Worm (Caenorhabditis elegans) whole organism, young adult: ENCODE measurements around the gene F32G8.2.

Experiments
- B0019.2 ChIP-seq: fragments of 200-800 bp; sonication (Bioruptor generic); conservative IDR thresholded peaks from 2 replicates; pipeline ENCODE4 v1.3.6; 2022; ENCODE audit warnings: missing genetic modification reagents, missing genetic modification characterization, missing compliant biosample characterization
- F22D6.2 ChIP-seq: sonication (generic microtip); optimal IDR thresholded peaks from 2 replicates; lab custom pipeline; 2016; ENCODE audit warnings: mild to moderate bottlenecking, missing genetic modification characterization, missing compliant biosample characterization
- F33H1.4 ChIP-seq: fragments of 200-800 bp; sonication (Bioruptor generic); IDR thresholded peaks from 2 replicates; pipeline ENCODE4 v1.3.6; 2022; ENCODE audit warnings: missing genetic modification reagents, missing genetic modification characterization, missing compliant biosample characterization
- F57C9.4 ChIP-seq: sonication (generic microtip); optimal IDR thresholded peaks from 2 replicates; lab custom pipeline; 2017; ENCODE audit warnings: mild to moderate bottlenecking, missing genetic modification characterization, missing compliant biosample characterization
- K11D2.4 ChIP-seq: fragments of 200-800 bp; sonication (Bioruptor generic); IDR thresholded peaks from 2 replicates; pipeline ENCODE4 v1.3.6; 2022; ENCODE audit warnings: missing genetic modification reagents, missing genetic modification characterization, missing compliant biosample characterization
- K12H6.12 ChIP-seq: fragments of 200-800 bp; sonication (Bioruptor generic); optimal IDR thresholded peaks from 2 replicates; lab custom pipeline; 2018; ENCODE audit warnings: mild to moderate bottlenecking, missing genetic modification characterization, missing compliant biosample characterization
- T07F8.4 ChIP-seq: sonication (generic microtip); optimal IDR thresholded peaks from 2 replicates; lab custom pipeline; 2016; ENCODE audit warnings: mild to moderate bottlenecking, missing genetic modification characterization, moderate library complexity, missing compliant biosample characterization
- Y53F4B.3 ChIP-seq: fragments of 200-800 bp; sonication (Bioruptor generic); IDR thresholded peaks from 2 replicates; pipeline ENCODE4 v1.3.6; 2022; ENCODE audit warnings: missing genetic modification reagents, missing genetic modification characterization, missing compliant biosample characterization
- Y56A3A.18 ChIP-seq: fragments of 200-800 bp; sonication (Bioruptor generic); IDR thresholded peaks from 2 replicates; pipeline ENCODE4 v1.3.6; 2022; ENCODE audit warnings: missing genetic modification reagents, missing genetic modification characterization, missing compliant biosample characterization
- Y67H2A.10 ChIP-seq: fragments of 200-800 bp; sonication (Bioruptor generic); conservative IDR thresholded peaks from 2 replicates; pipeline ENCODE4 v1.3.6; 2022; ENCODE audit warnings: missing genetic modification reagents, missing genetic modification characterization, missing compliant biosample characterization
- aptf-2 ChIP-seq: fragments of 200-800 bp; sonication (Bioruptor generic); conservative IDR thresholded peaks from 2 replicates; pipeline ENCODE4 v1.3.6; 2022; ENCODE audit warnings: missing genetic modification reagents, missing genetic modification characterization, missing compliant biosample characterization
- attf-6 ChIP-seq: fragments of 200-800 bp; sonication (Bioruptor generic); IDR thresholded peaks from 2 replicates; pipeline ENCODE4 v1.3.6; 2022; ENCODE audit warnings: missing genetic modification reagents, missing genetic modification characterization, missing compliant biosample characterization
- ccch-3 ChIP-seq: fragments of 200-800 bp; sonication (Bioruptor generic); optimal IDR thresholded peaks from 2 replicates; lab custom pipeline; 2018; ENCODE audit warnings: mild to moderate bottlenecking, missing genetic modification characterization, missing compliant biosample characterization
- ceh-27 ChIP-seq: fragments of 200-800 bp; sonication (Bioruptor generic); optimal IDR thresholded peaks from 2 replicates; lab custom pipeline; 2018; ENCODE audit warnings: mild to moderate bottlenecking, missing genetic modification characterization, moderate library complexity, missing compliant biosample characterization
- ceh-91 ChIP-seq: fragments of 200-800 bp; sonication (Bioruptor generic); IDR thresholded peaks from 2 replicates; pipeline ENCODE4 v1.3.6; 2022; ENCODE audit warnings: missing genetic modification reagents, missing genetic modification characterization, missing compliant biosample characterization
- chd-7 ChIP-seq: sonication (generic microtip); optimal IDR thresholded peaks from 2 replicates; lab custom pipeline; 2016; ENCODE audit warnings: mild to moderate bottlenecking, missing genetic modification characterization, moderate library complexity, missing compliant biosample characterization
- dpl-1 ChIP-seq: fragments of 150-350 bp; optimal IDR thresholded peaks from 2 replicates; lab custom pipeline; 2014; ENCODE audit warnings: missing biosample characterization, missing genetic modification reagents, missing genetic modification characterization
- egrh-3 ChIP-seq: fragments of 200-800 bp; sonication (Bioruptor generic); IDR thresholded peaks from 2 replicates; pipeline ENCODE4 v1.3.6; 2022; ENCODE audit warnings: missing genetic modification reagents, missing genetic modification characterization, missing compliant biosample characterization
- gei-17 ChIP-seq: fragments of 200-800 bp; sonication (Bioruptor generic); optimal IDR thresholded peaks from 2 replicates; lab custom pipeline; 2018; ENCODE audit warnings: mild to moderate bottlenecking, missing genetic modification characterization, missing compliant biosample characterization
- him-1 ChIP-seq: sonication (generic microtip); optimal IDR thresholded peaks from 2 replicates; lab custom pipeline; 2016; ENCODE audit warnings: missing genotype, missing genetic modification reagents, missing genetic modification characterization, missing compliant biosample characterization
- hlh-12 ChIP-seq: sonication (generic microtip); optimal IDR thresholded peaks from 2 replicates; lab custom pipeline; 2016; ENCODE audit warnings: missing genetic modification characterization, missing compliant biosample characterization
- hlh-26 ChIP-seq: fragments of 200-800 bp; sonication (Bioruptor generic); conservative IDR thresholded peaks from 2 replicates; pipeline ENCODE4 v1.3.6; 2022; ENCODE audit warnings: missing genetic modification reagents, missing genetic modification characterization, missing compliant biosample characterization
- hrde-1 ChIP-seq: sonication (generic microtip); optimal IDR thresholded peaks from 2 replicates; lab custom pipeline; 2016; ENCODE audit warnings: missing genetic modification characterization, mild to moderate bottlenecking, missing compliant biosample characterization, moderate library complexity, missing genotype, missing genetic modification reagents, borderline replicate concordance
- hsf-1 ChIP-seq: fragments of 200-800 bp; sonication (Bioruptor generic); IDR thresholded peaks from 2 replicates; pipeline ENCODE4 v1.3.6; 2022; ENCODE audit warnings: missing genetic modification reagents, missing genetic modification characterization, missing compliant biosample characterization
- let-607 ChIP-seq, 2 experiments: fragments of 200-800 bp in 1 of 2; sonication (Bioruptor generic) in 1 of 2; sonication (generic microtip) in 1 of 2; optimal IDR thresholded peaks; 2 replicates each; lab custom pipeline; 2016 to 2018; ENCODE audit warnings: mild to moderate bottlenecking in 2 of 2, missing compliant biosample characterization in 2 of 2, missing genetic modification characterization in 2 of 2, moderate library complexity in 2 of 2, missing genotype in 1 of 2
- lir-1 ChIP-seq: fragments of 200-800 bp; sonication (Bioruptor generic); conservative IDR thresholded peaks from 2 replicates; pipeline ENCODE4 v1.3.6; 2022; ENCODE audit warnings: missing genetic modification reagents, missing genetic modification characterization, missing compliant biosample characterization
- lsy-27 ChIP-seq: sonication (generic microtip); optimal IDR thresholded peaks from 2 replicates; lab custom pipeline; 2017; ENCODE audit warnings: missing genetic modification characterization, mild to moderate bottlenecking, missing compliant biosample characterization, antibody characterized with exemption, missing genotype, borderline replicate concordance; ENCODE audit not compliant: insufficient read depth
- madf-10 ChIP-seq: sonication (generic microtip); optimal IDR thresholded peaks from 2 replicates; lab custom pipeline; 2016; ENCODE audit warnings: mild to moderate bottlenecking, missing genetic modification characterization, missing compliant biosample characterization
- mes-4 ChIP-seq: sonication (generic microtip); optimal IDR thresholded peaks from 2 replicates; lab custom pipeline; 2016; ENCODE audit warnings: missing genotype, missing genetic modification characterization, missing compliant biosample characterization
- nfyb-1 ChIP-seq: fragments of 200-800 bp; sonication (Bioruptor generic); IDR thresholded peaks from 2 replicates; pipeline ENCODE4 v1.3.6; 2022; ENCODE audit warnings: missing genetic modification reagents, missing genetic modification characterization, missing compliant biosample characterization
- nhr-120 ChIP-seq: fragments of 200-800 bp; sonication (Bioruptor generic); IDR thresholded peaks from 2 replicates; pipeline ENCODE4 v1.3.6; 2022; ENCODE audit warnings: missing genetic modification characterization, missing compliant biosample characterization
- nhr-80 ChIP-seq: sonication (generic microtip); optimal IDR thresholded peaks from 2 replicates; lab custom pipeline; 2016; ENCODE audit warnings: missing genetic modification characterization, missing compliant biosample characterization
- rcor-1 ChIP-seq: fragments of 200-800 bp; sonication (Bioruptor generic); IDR thresholded peaks from 2 replicates; pipeline ENCODE4 v1.3.6; 2022; ENCODE audit warnings: missing genetic modification reagents, missing genetic modification characterization, missing compliant biosample characterization
- sea-2 ChIP-seq: fragments of 200-800 bp; sonication (Bioruptor generic); IDR thresholded peaks from 2 replicates; pipeline ENCODE4 v1.3.6; 2022; ENCODE audit warnings: missing genetic modification characterization, missing compliant biosample characterization
- snpc-1.3 ChIP-seq: sonication (generic microtip); optimal IDR thresholded peaks from 2 replicates; lab custom pipeline; 2017; ENCODE audit warnings: missing genetic modification characterization, mild to moderate bottlenecking, missing compliant biosample characterization, antibody characterized with exemption, moderate library complexity, missing genotype, missing genetic modification reagents; ENCODE audit not compliant: insufficient read depth
- snpc-4 ChIP-seq, 5 experiments: fragments of 150-350 bp in 1 of 5; sonication (generic microtip) in 4 of 5; optimal IDR thresholded peaks; 2 replicates each; lab custom pipeline; 2014 to 2018; ENCODE audit warnings: missing genetic modification characterization in 5 of 5, missing biosample characterization in 3 of 5, antibody characterized with exemption in 2 of 5, mild to moderate bottlenecking in 2 of 5, missing compliant biosample characterization in 2 of 5, missing genotype in 2 of 5, moderate library complexity in 2 of 5, missing genetic modification reagents in 1 of 5
- sptf-2 ChIP-seq: fragments of 200-800 bp; sonication (Bioruptor generic); optimal IDR thresholded peaks from 2 replicates; lab custom pipeline; 2018; ENCODE audit warnings: mild to moderate bottlenecking, missing genetic modification characterization, missing compliant biosample characterization
- tbx-9 ChIP-seq: sonication (generic microtip); optimal IDR thresholded peaks from 2 replicates; lab custom pipeline; 2016; ENCODE audit warnings: borderline replicate concordance, missing genetic modification characterization, inconsistent platforms, missing compliant biosample characterization
- unc-130 ChIP-seq: sonication (generic microtip); optimal IDR thresholded peaks from 2 replicates; lab custom pipeline; 2016; ENCODE audit warnings: missing genetic modification reagents, missing genetic modification characterization, missing compliant biosample characterization
- xnd-1 ChIP-seq: sonication (generic microtip); optimal IDR thresholded peaks from 2 replicates; lab custom pipeline; 2016; ENCODE audit warnings: missing genotype, missing genetic modification reagents, missing genetic modification characterization, missing compliant biosample characterization
- ztf-18 ChIP-seq: sonication (generic microtip); optimal IDR thresholded peaks from 2 replicates; lab custom pipeline; 2016; ENCODE audit warnings: missing genotype, mild to moderate bottlenecking, missing genetic modification characterization, missing compliant biosample characterization
- ztf-26 ChIP-seq: sonication (generic microtip); optimal IDR thresholded peaks from 2 replicates; lab custom pipeline; 2017; ENCODE audit warnings: missing genetic modification characterization, missing compliant biosample characterization

The F32G8.2 gene

ce11 chrV:10505553-10505952 lies 44.3 kb upstream of the F32G8.2 start, which contains the start of gene C35A5.5:
Gene C35A5.5 (plus strand): TSS chrV:10505853.
- TF ChIP-seq nhr-80 (tag; lab: Kevin White, UChicago) (no peak), snpc-1.3 (tag; lab: Kevin White, UChicago) (no peak), nhr-120 (no peak), K12H6.12 (tag; lab: Kevin White, UChicago) (no peak), chd-7 (tag; lab: Kevin White, UChicago) (no peak), lsy-27 (tag; lab: Kevin White, UChicago) (no peak), aptf-2 (GFP tag; lab: Robert Waterston, UW) (no peak), F22D6.2 (tag; lab: Kevin White, UChicago) (no peak), ceh-91 (GFP tag; lab: Robert Waterston, UW) (no peak), him-1 (tag; lab: Kevin White, UChicago) (no peak), let-607 (tag; optimal IDR thresholded peaks at IDR 0.05; lab: Kevin White, UChicago) (no peak), xnd-1 (tag; lab: Kevin White, UChicago) (no peak), mes-4 (tag; lab: Kevin White, UChicago) (no peak), rcor-1 (GFP tag; lab: Robert Waterston, UW) (no peak), ztf-26 (tag; lab: Kevin White, UChicago) (no peak), Y53F4B.3 (GFP tag; lab: Robert Waterston, UW) (no peak), hsf-1 (GFP tag; lab: Robert Waterston, UW) (no peak)

DNA sequence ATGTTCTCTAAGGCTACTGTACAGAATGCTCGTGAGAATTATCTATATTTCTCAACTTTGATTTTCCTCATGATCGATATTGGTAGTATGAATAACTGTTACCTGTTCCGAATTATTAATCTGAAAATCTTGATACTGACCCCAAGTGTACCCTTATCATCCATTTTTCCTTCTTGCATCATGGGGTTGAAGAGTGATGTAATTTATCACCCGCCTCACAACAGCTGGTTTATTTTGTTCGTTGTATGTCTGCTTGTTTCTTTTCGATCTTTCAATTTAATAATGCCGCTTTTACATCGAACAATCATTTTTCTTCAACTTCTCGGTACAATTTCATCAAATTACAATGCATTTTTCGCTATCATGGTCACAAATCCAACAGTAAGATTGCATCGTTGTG lies 41.0 kb upstream of the F32G8.2 start, which contains the start of gene C35A5.6:
Gene C35A5.6 (plus strand): TSS at position 283 of the 400 bp plus-strand sequence.
- TF ChIP-seq K11D2.4 (GFP tag; lab: Robert Waterston, UW), result no peak
- TF ChIP-seq nhr-120, result no peak
- TF ChIP-seq gei-17 (GFP tag; lab: Kevin White, UChicago), result no peak
- TF ChIP-seq ceh-27 (GFP tag; lab: Kevin White, UChicago), result no peak
- TF ChIP-seq Y56A3A.18, result no peak
- TF ChIP-seq nfyb-1 (GFP tag; lab: Robert Waterston, UW), result no peak
- TF ChIP-seq attf-6 (GFP tag; lab: Robert Waterston, UW), result no peak
- no peak for TF ChIP-seq ztf-18
- no peak for TF ChIP-seq sptf-2 (GFP tag; lab: Kevin White, UChicago)
- TF ChIP-seq ccch-3 (GFP tag; lab: Kevin White, UChicago), result no peak
- no peak for TF ChIP-seq ceh-91 (GFP tag; lab: Robert Waterston, UW)
- TF ChIP-seq hlh-12 (tag; lab: Kevin White, UChicago), result no peak
- TF ChIP-seq unc-130 (GFP tag; lab: Kevin White, UChicago), result no peak
- no peak for TF ChIP-seq hrde-1 (tag; lab: Kevin White, UChicago)
- no peak for TF ChIP-seq sea-2 (GFP tag; lab: Robert Waterston, UW)
- no peak for TF ChIP-seq chd-7 (tag; lab: Kevin White, UChicago)
- no peak for TF ChIP-seq hlh-26 (GFP tag; lab: Robert Waterston, UW)
- no peak for TF ChIP-seq let-607 (tag; optimal IDR thresholded peaks at IDR 0.05; lab: Kevin White, UChicago)
- TF ChIP-seq lir-1 (GFP tag; lab: Robert Waterston, UW), result no peak

ce11 chrV:10514271-10514670 lies 35.5 kb upstream of the F32G8.2 start, which contains the start of gene dmsr-8:
Gene dmsr-8 (minus strand): TSS chrV:10514371.
- no peak for TF ChIP-seq egrh-3 (GFP tag; lab: Robert Waterston, UW)
- TF ChIP-seq hlh-26 (GFP tag; lab: Robert Waterston, UW), result no peak
- TF ChIP-seq F33H1.4 (GFP tag; lab: Robert Waterston, UW), result no peak
- no peak for TF ChIP-seq tbx-9 (tag; lab: Kevin White, UChicago)
- no peak for TF ChIP-seq T07F8.4 (tag; lab: Kevin White, UChicago)
- no peak for TF ChIP-seq B0019.2 (GFP tag; lab: Robert Waterston, UW)
- no peak for TF ChIP-seq Y67H2A.10 (GFP tag; lab: Robert Waterston, UW)
- TF ChIP-seq F57C9.4 (tag; lab: Kevin White, UChicago), result no peak
- TF ChIP-seq snpc-4 (GFP tag; optimal IDR thresholded peaks at IDR 0.05; lab: Kevin White, UChicago), result no peak
- TF ChIP-seq snpc-4 (tag; optimal IDR thresholded peaks at IDR 0.05; lab: Kevin White, UChicago), result no peak
- TF ChIP-seq dpl-1 (GFP tag; lab: Kevin White, UChicago), result no peak
- no peak for TF ChIP-seq chd-7 (tag; lab: Kevin White, UChicago)
- TF ChIP-seq madf-10, result no peak
